Worm (Caenorhabditis elegans): ENCODE data around the gene fzy-1.

DNA sequence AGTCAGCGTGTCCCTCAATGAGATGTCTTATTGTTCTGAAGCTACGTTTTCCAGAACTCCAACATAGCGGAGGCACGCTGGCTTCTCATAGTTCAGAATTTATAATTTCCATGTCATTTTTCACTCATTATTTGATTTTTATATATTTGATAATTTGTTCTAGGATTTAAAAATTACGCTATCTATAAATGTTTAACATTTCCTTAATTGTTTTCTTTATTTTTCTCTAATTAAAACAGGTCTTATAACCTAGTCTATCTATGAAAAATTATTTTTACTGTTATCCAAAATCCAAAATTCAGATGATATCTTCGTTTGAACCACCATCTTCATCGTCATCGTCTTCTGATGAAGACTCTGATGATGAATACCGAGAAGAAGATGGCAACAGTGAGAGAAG is 22.3 kb upstream of the fzy-1 start, which contains the start of gene F56D1.1:
- TF ChIP-seq him-1 (tag; optimal IDR thresholded peaks at IDR 0.05), result no peak
- TF ChIP-seq W03F9.2 (tag; optimal IDR thresholded peaks at IDR 0.05), result no peak
- TF ChIP-seq dao-5 (tag; optimal IDR thresholded peaks at IDR 0.05), result no peak
